Fruit fly (Drosophila melanogaster) whole organism, embryonic: Measurements from ENCODE around the gene CG13314.
A peak's percentile ranks its signal among the peaks of the same experiment; 100 is the strongest.

ENCODE experiments used
- Atf3 ChIP-seq: fragments of 200-800 bp; sonication (Bioruptor generic); optimal IDR thresholded peaks from 3 replicates; lab custom pipeline; 2016; ENCODE audit warnings: missing biosample characterization, missing genetic modification characterization
- BEAF-32 ChIP-seq: fragments of 200-800 bp; sonication (Bioruptor generic); optimal IDR thresholded peaks from 3 replicates; lab custom pipeline; 2017; ENCODE audit warnings: missing biosample characterization, missing genetic modification characterization, mild to moderate bottlenecking, moderate library complexity, missing genetic modification reagents
- Blimp-1 ChIP-seq: fragments of 200-800 bp; sonication (Bioruptor generic); optimal IDR thresholded peaks from 3 replicates; lab custom pipeline; 2018; ENCODE audit warnings: missing biosample characterization, missing genetic modification characterization, mild to moderate bottlenecking, moderate library complexity, missing genetic modification reagents
- CG10565 ChIP-seq: fragments of 200-800 bp; sonication (Bioruptor generic); optimal IDR thresholded peaks from 3 replicates; lab custom pipeline; 2016; ENCODE audit warnings: missing biosample characterization, mild to moderate bottlenecking, missing genetic modification characterization
- CG11093 ChIP-seq: fragments of 200-800 bp; sonication (Bioruptor generic); IDR thresholded peaks from 3 replicates; pipeline ENCODE4 v1.3.6; 2022; ENCODE audit warnings: missing biosample characterization, missing genetic modification characterization
- CG12942 ChIP-seq: fragments of 200-800 bp; sonication (Bioruptor generic); optimal IDR thresholded peaks from 3 replicates; lab custom pipeline; 2016; ENCODE audit warnings: missing biosample characterization, missing genetic modification characterization
- CG13424 ChIP-seq: fragments of 200-800 bp; sonication (Bioruptor generic); optimal IDR thresholded peaks from 2 replicates; lab custom pipeline; 2019; ENCODE audit warnings: missing biosample characterization, mild to moderate bottlenecking, missing genetic modification characterization, moderate library complexity
- CG14014 ChIP-seq: fragments of 200-800 bp; sonication (Bioruptor generic); IDR thresholded peaks from 2 replicates; pipeline ENCODE4 v1.3.6; 2022; ENCODE audit warnings: missing biosample characterization, missing genetic modification characterization
- CG15601 ChIP-seq: fragments of 200-800 bp; sonication (Bioruptor generic); optimal IDR thresholded peaks from 3 replicates; lab custom pipeline; 2019; ENCODE audit warnings: missing biosample characterization, mild to moderate bottlenecking, missing genetic modification characterization, moderate library complexity
- CG17361 ChIP-seq: fragments of 200-800 bp; sonication (Bioruptor generic); IDR thresholded peaks from 3 replicates; pipeline ENCODE4 v1.3.6; 2022; ENCODE audit warnings: missing biosample characterization, missing genetic modification characterization
- CG17612 ChIP-seq: fragments of 200-800 bp; sonication (Bioruptor generic); IDR thresholded peaks from 2 replicates; pipeline ENCODE4 v1.3.6; 2022; ENCODE audit warnings: missing biosample characterization, missing genetic modification characterization
- CG18262 ChIP-seq: fragments of 200-800 bp; optimal IDR thresholded peaks from 3 replicates; lab custom pipeline; 2019; ENCODE audit warnings: missing biosample characterization, mild to moderate bottlenecking, missing genetic modification characterization, moderate library complexity
- CG18764 ChIP-seq: fragments of 200-800 bp; sonication (Bioruptor generic); optimal IDR thresholded peaks from 3 replicates; lab custom pipeline; 2016; ENCODE audit warnings: missing biosample characterization, missing genetic modification characterization
- CG2678 ChIP-seq: fragments of 200-800 bp; sonication (Bioruptor generic); optimal IDR thresholded peaks from 3 replicates; lab custom pipeline; 2019; ENCODE audit warnings: missing biosample characterization, mild to moderate bottlenecking, missing genetic modification characterization, moderate library complexity
- CG43689 ChIP-seq: fragments of 200-800 bp; sonication (Bioruptor generic); IDR thresholded peaks from 2 replicates; pipeline ENCODE4 v1.3.6; 2022; ENCODE audit warnings: missing biosample characterization, missing genetic modification characterization
- CG7556 ChIP-seq: fragments of 200-800 bp; sonication (Bioruptor generic); optimal IDR thresholded peaks from 2 replicates; lab custom pipeline; 2017; ENCODE audit warnings: missing biosample characterization, mild to moderate bottlenecking, missing genetic modification characterization
- CG8089 ChIP-seq: fragments of 200-800 bp; sonication (Bioruptor generic); optimal IDR thresholded peaks from 3 replicates; lab custom pipeline; 2016; ENCODE audit warnings: missing biosample characterization, missing genetic modification characterization
- CG9609 ChIP-seq: fragments of 200-800 bp; sonication (Bioruptor generic); optimal IDR thresholded peaks from 3 replicates; lab custom pipeline; 2016; ENCODE audit warnings: missing biosample characterization, missing genetic modification characterization
- Chrac-16 ChIP-seq: fragments of 200-800 bp; sonication (Bioruptor generic); optimal IDR thresholded peaks from 3 replicates; lab custom pipeline; 2016; ENCODE audit warnings: missing biosample characterization, missing genetic modification characterization
- Doc3 ChIP-seq: fragments of 200-800 bp; sonication (Bioruptor generic); IDR thresholded peaks from 3 replicates; pipeline ENCODE4 v1.3.6; 2022; ENCODE audit warnings: missing biosample characterization, missing genetic modification characterization; ENCODE audit not compliant: partially characterized antibody
- Fer1 ChIP-seq: fragments of 200-800 bp; sonication (Bioruptor generic); optimal IDR thresholded peaks from 2 replicates; lab custom pipeline; 2017; ENCODE audit warnings: missing biosample characterization, mild to moderate bottlenecking, missing genetic modification characterization
- Gug ChIP-seq: fragments of 200-800 bp; sonication (Bioruptor generic); IDR thresholded peaks from 4 replicates; pipeline ENCODE4 v1.3.6; 2022; ENCODE audit warnings: missing biosample characterization, missing genetic modification characterization
- HHEX ChIP-seq: fragments of 200-800 bp; sonication (Bioruptor generic); optimal IDR thresholded peaks from 3 replicates; lab custom pipeline; 2017; ENCODE audit warnings: missing biosample characterization, mild to moderate bottlenecking, missing genetic modification characterization, missing genetic modification reagents
- Hand ChIP-seq: fragments of 200-800 bp; sonication (Bioruptor generic); optimal IDR thresholded peaks from 2 replicates; lab custom pipeline; 2017; ENCODE audit warnings: mild to moderate bottlenecking, missing biosample characterization, missing genetic modification reagents, missing genetic modification characterization
- Med ChIP-seq: fragments of 200-800 bp; sonication (Bioruptor generic); peaks from one replicate; lab custom pipeline; 2016; ENCODE audit warnings: missing biosample characterization, missing genetic modification characterization, mild to moderate bottlenecking, inconsistent platforms, moderate library complexity
- Nf-YA ChIP-seq: fragments of 200-800 bp; sonication (Bioruptor generic); IDR thresholded peaks from 2 replicates; pipeline ENCODE4 v1.3.6; 2022; ENCODE audit warnings: missing biosample characterization, missing genetic modification characterization
- Oaz ChIP-seq: fragments of 200-800 bp; sonication (Bioruptor generic); IDR thresholded peaks from 2 replicates; pipeline ENCODE4 v1.3.6; 2022; ENCODE audit warnings: missing biosample characterization, missing genetic modification characterization
- Rfx ChIP-seq: fragments of 200-800 bp; sonication (Bioruptor generic); IDR thresholded peaks from 2 replicates; pipeline ENCODE4 v1.3.6; 2022; ENCODE audit warnings: missing biosample characterization, missing genetic modification characterization
- Sox100B ChIP-seq: fragments of 200-800 bp; sonication (Bioruptor generic); optimal IDR thresholded peaks from 3 replicates; lab custom pipeline; 2018; ENCODE audit warnings: missing biosample characterization, mild to moderate bottlenecking, missing genetic modification characterization
- Usf ChIP-seq: fragments of 200-800 bp; sonication (Bioruptor generic); optimal IDR thresholded peaks from 2 replicates; lab custom pipeline; 2017; ENCODE audit warnings: missing genotype, missing biosample characterization, missing genetic modification characterization
- Xbp1 ChIP-seq: fragments of 200-800 bp; sonication (Bioruptor generic); optimal IDR thresholded peaks from 3 replicates; lab custom pipeline; 2016; ENCODE audit warnings: missing biosample characterization, mild to moderate bottlenecking, missing genetic modification characterization
- al ChIP-seq: fragments of 200-800 bp; sonication (Bioruptor generic); IDR thresholded peaks from 2 replicates; pipeline ENCODE4 v1.3.6; 2022; ENCODE audit warnings: missing biosample characterization, missing genetic modification characterization
- ara ChIP-seq: fragments of 200-800 bp; sonication (Bioruptor generic); IDR thresholded peaks from 2 replicates; pipeline ENCODE4 v1.3.6; 2022; ENCODE audit warnings: missing biosample characterization, missing genetic modification characterization
- br ChIP-seq: fragments of >200 bp; optimal IDR thresholded peaks from 2 replicates; lab custom pipeline; 2017
- chinmo ChIP-seq: fragments of 200-800 bp; sonication (Bioruptor generic); IDR thresholded peaks from 4 replicates; pipeline ENCODE4 v1.3.6; 2022; ENCODE audit warnings: missing biosample characterization, missing genetic modification characterization; ENCODE audit not compliant: partially characterized antibody
- croc ChIP-seq: fragments of 200-800 bp; sonication (Bioruptor generic); conservative IDR thresholded peaks from 3 replicates; pipeline ENCODE4 v1.3.6; 2022; ENCODE audit warnings: missing biosample characterization, missing genetic modification characterization
- dmrt11E ChIP-seq: fragments of 200-800 bp; sonication (Bioruptor generic); optimal IDR thresholded peaks from 3 replicates; lab custom pipeline; 2018; ENCODE audit warnings: missing biosample characterization, mild to moderate bottlenecking, missing genetic modification characterization, moderate library complexity
- dmrt99B ChIP-seq: fragments of 200-800 bp; sonication (Bioruptor generic); optimal IDR thresholded peaks from 2 replicates; lab custom pipeline; 2018; ENCODE audit warnings: missing biosample characterization, mild to moderate bottlenecking, missing genetic modification characterization, moderate library complexity
- esg ChIP-seq: fragments of 200-800 bp; sonication (Bioruptor generic); conservative IDR thresholded peaks from 2 replicates; pipeline ENCODE4 v1.3.6; 2022; ENCODE audit warnings: missing biosample characterization, missing genetic modification characterization
- fd3F ChIP-seq: fragments of 200-800 bp; sonication (Bioruptor generic); optimal IDR thresholded peaks from 2 replicates; lab custom pipeline; 2018; ENCODE audit warnings: missing biosample characterization, mild to moderate bottlenecking, missing genetic modification characterization, moderate library complexity
- fd96Cb ChIP-seq: fragments of 200-800 bp; sonication (Bioruptor generic); optimal IDR thresholded peaks from 2 replicates; lab custom pipeline; 2018; ENCODE audit warnings: missing biosample characterization, mild to moderate bottlenecking, missing genetic modification characterization, moderate library complexity
- fu2 ChIP-seq: fragments of 200-800 bp; sonication (Bioruptor generic); optimal IDR thresholded peaks from 2 replicates; lab custom pipeline; 2016; ENCODE audit warnings: missing biosample characterization, missing genetic modification characterization
- lmd ChIP-seq: fragments of 200-800 bp; sonication (Bioruptor generic); IDR thresholded peaks from 2 replicates; pipeline ENCODE4 v1.3.6; 2022; ENCODE audit warnings: missing biosample characterization, missing genetic modification characterization
- lola ChIP-seq, 3 experiments: fragments of >200 bp in 2 of 3; fragments of 200-800 bp in 1 of 3; sonication (Bioruptor generic) in 1 of 3; optimal IDR thresholded peaks; 2 replicates each; lab custom pipeline; 2017 to 2019; ENCODE audit warnings: missing biosample characterization in 3 of 3, missing genetic modification characterization in 3 of 3, mild to moderate bottlenecking in 1 of 3, moderate library complexity in 1 of 3
- nerfin-1 ChIP-seq: fragments of 200-800 bp; sonication (Bioruptor generic); optimal IDR thresholded peaks from 3 replicates; lab custom pipeline; 2019; ENCODE audit warnings: missing biosample characterization, mild to moderate bottlenecking, missing genetic modification characterization, moderate library complexity
- nom ChIP-seq: fragments of 200-800 bp; sonication (Bioruptor generic); optimal IDR thresholded peaks from 2 replicates; lab custom pipeline; 2017; ENCODE audit warnings: missing biosample characterization, missing genetic modification characterization, mild to moderate bottlenecking, moderate library complexity, missing genetic modification reagents
- pb ChIP-seq: fragments of 200-800 bp; sonication (Bioruptor generic); optimal IDR thresholded peaks from 3 replicates; lab custom pipeline; 2016; ENCODE audit warnings: missing biosample characterization, missing genetic modification characterization
- row ChIP-seq: fragments of 200-800 bp; sonication (Bioruptor generic); IDR thresholded peaks from 3 replicates; pipeline ENCODE4 v1.3.6; 2022; ENCODE audit warnings: missing biosample characterization, missing genetic modification characterization
- sens ChIP-seq: fragments of 200-800 bp; sonication (Bioruptor generic); peaks from one replicate; lab custom pipeline; 2016; ENCODE audit warnings: missing biosample characterization, missing genetic modification characterization
- sim ChIP-seq: fragments of 200-800 bp; sonication (Bioruptor generic); IDR thresholded peaks from 2 replicates; pipeline ENCODE4 v1.3.6; 2022; ENCODE audit warnings: missing biosample characterization, missing genetic modification characterization
- sima ChIP-seq: fragments of 200-800 bp; sonication (Bioruptor generic); optimal IDR thresholded peaks from 2 replicates; lab custom pipeline; 2016; ENCODE audit warnings: missing biosample characterization, missing genetic modification characterization

The CG13314 gene

dm6 chr3L:8950955-8951354 is 30.6 kb upstream of the CG13314 start (continued):
- TF ChIP-seq br (lab: Kevin White, UChicago) = no peak
- TF ChIP-seq lmd = peak; percentile 28; the same call in 1 of the 2 replicates
- TF ChIP-seq CG8089 (GFP tag; lab: Kevin White, UChicago) = no peak
- TF ChIP-seq CG10565 (GFP tag; lab: Kevin White, UChicago) = no peak
- TF ChIP-seq nom (GFP tag; lab: Kevin White, UChicago) = no peak
- TF ChIP-seq dmrt11E (tag; lab: Kevin White, UChicago) = peak; percentile 20
- TF ChIP-seq Med (GFP tag; lab: Kevin White, UChicago) = peak; percentile 26
- peak; percentile 83 for TF ChIP-seq CG17361 (GFP tag; lab: Robert Waterston, UW)
- TF ChIP-seq Atf3 (GFP tag; lab: Kevin White, UChicago) = no peak
- TF ChIP-seq Nf-YA (GFP tag; lab: Robert Waterston, UW) = no peak
- TF ChIP-seq sima (GFP tag; lab: Kevin White, UChicago) = no peak
- TF ChIP-seq Blimp-1 = peak; percentile 69
- peak; percentile 18 for TF ChIP-seq Chrac-16 (GFP tag; lab: Kevin White, UChicago)
- no peak for TF ChIP-seq CG11093 (GFP tag; lab: Robert Waterston, UW)
- peak; percentile 53 for TF ChIP-seq CG15601 (tag; lab: Kevin White, UChicago)
- no peak for TF ChIP-seq fu2
- TF ChIP-seq CG7556 (GFP tag; lab: Kevin White, UChicago) = peak; percentile 74
- peak; percentile 10 for TF ChIP-seq CG12942 (GFP tag; lab: Kevin White, UChicago)
- peak; percentile 20; the same call in 1 of the 2 replicates for TF ChIP-seq Rfx (GFP tag; lab: Robert Waterston, UW)
- no peak for TF ChIP-seq BEAF-32 (GFP tag; lab: Kevin White, UChicago)
- 0 out of 2 replicates have a peak, but pooled peaks have one; percentile 26 for TF ChIP-seq CG14014
- no peak for TF ChIP-seq Usf
- no peak for TF ChIP-seq pb (GFP tag; lab: Kevin White, UChicago)
- no peak for TF ChIP-seq Doc3 (GFP tag; lab: Robert Waterston, UW)
- TF ChIP-seq Gug = no peak
- peak; percentile 66 for TF ChIP-seq fd96Cb (tag; lab: Kevin White, UChicago)
- peak; percentile 25; the same call in 1 of the 3 replicates for TF ChIP-seq croc
- TF ChIP-seq CG18262 (tag; lab: Kevin White, UChicago) = peak; percentile 81
- TF ChIP-seq Sox100B (GFP tag; lab: Kevin White, UChicago) = peak; percentile 72
- peak; percentile 78 for TF ChIP-seq dmrt99B
- no peak for TF ChIP-seq CG43689 (GFP tag; lab: Robert Waterston, UW)
- TF ChIP-seq CG17612 = no peak
- TF ChIP-seq sens = peak; percentile 25
- peak; percentile 31 for TF ChIP-seq Xbp1 (GFP tag; lab: Kevin White, UChicago)
- peak; percentile 9 for TF ChIP-seq Fer1
- TF ChIP-seq row (GFP tag; lab: Robert Waterston, UW) = peak; percentile 51; the same call in 2 of the 3 replicates
- TF ChIP-seq chinmo (GFP tag; lab: Robert Waterston, UW) = no peak
- TF ChIP-seq sim = no peak
- no peak for TF ChIP-seq CG9609 (GFP tag; lab: Kevin White, UChicago)
- TF ChIP-seq HHEX = peak; percentile 24
- TF ChIP-seq Oaz (GFP tag; lab: Robert Waterston, UW) = no peak
- peak; percentile 53 for TF ChIP-seq fd3F (GFP tag; lab: Kevin White, UChicago)
- peak; percentile 72 for TF ChIP-seq CG2678 (tag; lab: Kevin White, UChicago)
- TF ChIP-seq lola (GFP tag; optimal IDR thresholded peaks at IDR 0.05; lab: Kevin White, UChicago) = peak in 1 of 3 experiments; percentile 50
- no peak for TF ChIP-seq Hand (GFP tag; lab: Kevin White, UChicago)
- TF ChIP-seq ara (GFP tag; lab: Robert Waterston, UW) = 0 out of 2 replicates have a peak, but pooled peaks have one; percentile 28
- TF ChIP-seq al (GFP tag; lab: Robert Waterston, UW) = no peak
- peak; percentile 23; the same call in 1 of the 2 replicates for TF ChIP-seq esg (GFP tag; lab: Robert Waterston, UW)
- TF ChIP-seq nerfin-1 (tag; lab: Kevin White, UChicago) = peak; percentile 46
- TF ChIP-seq CG13424 (tag; lab: Kevin White, UChicago) = peak; percentile 71
- TF ChIP-seq CG18764 (GFP tag; lab: Kevin White, UChicago) = peak; percentile 10
